Fruit fly (Drosophila melanogaster) whole organism, embryonic: ENCODE measurements around the gene CG10055.

Experiments
- BEAF-32 ChIP-seq: fragments of 200-800 bp; sonication (Bioruptor generic); optimal IDR thresholded peaks from 3 replicates; lab custom pipeline; 2017; ENCODE audit warnings: missing biosample characterization, missing genetic modification characterization, mild to moderate bottlenecking, moderate library complexity, missing genetic modification reagents
- BtbVII ChIP-seq: fragments of 200-800 bp; sonication (Bioruptor generic); optimal IDR thresholded peaks from 3 replicates; lab custom pipeline; 2017; ENCODE audit warnings: missing biosample characterization, mild to moderate bottlenecking, missing genetic modification characterization
- Bteb2 ChIP-seq: fragments of 200-800 bp; sonication (Bioruptor generic); optimal IDR thresholded peaks from 2 replicates; lab custom pipeline; 2016; ENCODE audit warnings: missing biosample characterization, missing genetic modification characterization
- CG10462 ChIP-seq: fragments of 200-800 bp; sonication (Bioruptor generic); optimal IDR thresholded peaks from 2 replicates; lab custom pipeline; 2016; ENCODE audit warnings: missing biosample characterization, missing genetic modification characterization
- CG12071 ChIP-seq: fragments of 200-800 bp; sonication (Bioruptor generic); optimal IDR thresholded peaks from 3 replicates; lab custom pipeline; 2018; ENCODE audit warnings: missing biosample characterization, mild to moderate bottlenecking, missing genetic modification characterization
- CG1529 ChIP-seq: fragments of 200-800 bp; sonication (Bioruptor generic); optimal IDR thresholded peaks from 3 replicates; lab custom pipeline; 2018; ENCODE audit warnings: missing biosample characterization, missing genetic modification characterization
- CG17568 ChIP-seq: fragments of 200-800 bp; sonication (Bioruptor generic); optimal IDR thresholded peaks from 2 replicates; lab custom pipeline; 2018; ENCODE audit warnings: missing biosample characterization, mild to moderate bottlenecking, missing genetic modification characterization, moderate library complexity
- CG2712 ChIP-seq: fragments of 200-800 bp; optimal IDR thresholded peaks from 3 replicates; lab custom pipeline; 2019; ENCODE audit warnings: missing biosample characterization, mild to moderate bottlenecking, missing genetic modification characterization, moderate library complexity
- CG42726 ChIP-seq: fragments of 200-800 bp; sonication (Bioruptor generic); IDR thresholded peaks from 2 replicates; pipeline ENCODE4 v1.3.6; 2022; ENCODE audit warnings: missing biosample characterization, missing genetic modification characterization; ENCODE audit not compliant: partially characterized antibody
- CG4854 ChIP-seq: fragments of 200-800 bp; sonication (Bioruptor generic); optimal IDR thresholded peaks from 2 replicates; lab custom pipeline; 2016; ENCODE audit warnings: missing biosample characterization, missing genetic modification characterization, inconsistent platforms
- CG5180 ChIP-seq: fragments of 200-800 bp; sonication (Bioruptor generic); optimal IDR thresholded peaks from 3 replicates; lab custom pipeline; 2017; ENCODE audit warnings: missing biosample characterization, missing genetic modification characterization, mild to moderate bottlenecking, moderate library complexity, missing genetic modification reagents
- CG5953 ChIP-seq: fragments of 200-800 bp; sonication (Bioruptor generic); IDR thresholded peaks from 2 replicates; pipeline ENCODE4 v1.3.6; 2022; ENCODE audit warnings: missing biosample characterization, missing genetic modification characterization
- CG6654 ChIP-seq: fragments of 200-800 bp; sonication (Bioruptor generic); optimal IDR thresholded peaks from 2 replicates; lab custom pipeline; 2017; ENCODE audit warnings: missing biosample characterization, mild to moderate bottlenecking, missing genetic modification characterization
- CG6683 ChIP-seq: fragments of 200-800 bp; sonication (Bioruptor generic); optimal IDR thresholded peaks from 2 replicates; lab custom pipeline; 2017; ENCODE audit warnings: missing biosample characterization, mild to moderate bottlenecking, missing genetic modification characterization, missing genetic modification reagents
- CG8281 ChIP-seq: fragments of 200-800 bp; sonication (Bioruptor generic); optimal IDR thresholded peaks from 2 replicates; lab custom pipeline; 2018; ENCODE audit warnings: missing biosample characterization, mild to moderate bottlenecking, missing genetic modification characterization, moderate library complexity
- Camta ChIP-seq: fragments of 200-800 bp; sonication (Bioruptor generic); optimal IDR thresholded peaks from 2 replicates; lab custom pipeline; 2016; ENCODE audit warnings: missing biosample characterization, missing genetic modification characterization
- Ets65A ChIP-seq: fragments of 200-800 bp; sonication (Bioruptor generic); peaks from one replicate; lab custom pipeline; 2016; ENCODE audit warnings: missing biosample characterization, missing genetic modification characterization
- Gug ChIP-seq: fragments of 200-800 bp; sonication (Bioruptor generic); IDR thresholded peaks from 4 replicates; pipeline ENCODE4 v1.3.6; 2022; ENCODE audit warnings: missing biosample characterization, missing genetic modification characterization
- HLH4C ChIP-seq: fragments of 200-800 bp; sonication (Bioruptor generic); IDR thresholded peaks from 3 replicates; pipeline ENCODE4 v1.3.6; 2022; ENCODE audit warnings: missing biosample characterization, missing genetic modification characterization; ENCODE audit not compliant: partially characterized antibody
- MESR4 ChIP-seq: fragments of 200-800 bp; sonication (Bioruptor generic); optimal IDR thresholded peaks from 2 replicates; lab custom pipeline; 2018; ENCODE audit warnings: missing biosample characterization, mild to moderate bottlenecking, missing genetic modification characterization, moderate library complexity
- Meics ChIP-seq: fragments of 200-800 bp; sonication (Bioruptor generic); optimal IDR thresholded peaks from 2 replicates; lab custom pipeline; 2017; ENCODE audit warnings: missing biosample characterization, mild to moderate bottlenecking, missing genetic modification characterization
- Mes4 ChIP-seq: fragments of 200-800 bp; sonication (Bioruptor generic); optimal IDR thresholded peaks from 2 replicates; lab custom pipeline; 2016; ENCODE audit warnings: missing biosample characterization, missing genetic modification characterization
- Oaz ChIP-seq: fragments of 200-800 bp; sonication (Bioruptor generic); IDR thresholded peaks from 2 replicates; pipeline ENCODE4 v1.3.6; 2022; ENCODE audit warnings: missing biosample characterization, missing genetic modification characterization
- PHDP ChIP-seq: fragments of 200-800 bp; sonication (Bioruptor generic); optimal IDR thresholded peaks from 3 replicates; lab custom pipeline; 2018; ENCODE audit warnings: missing biosample characterization, mild to moderate bottlenecking, missing genetic modification characterization, moderate library complexity
- Poxn ChIP-seq: fragments of 200-800 bp; sonication (Bioruptor generic); IDR thresholded peaks from 2 replicates; pipeline ENCODE4 v1.3.6; 2022; ENCODE audit warnings: missing biosample characterization, missing genetic modification characterization
- Sox100B ChIP-seq: fragments of 200-800 bp; sonication (Bioruptor generic); optimal IDR thresholded peaks from 3 replicates; lab custom pipeline; 2018; ENCODE audit warnings: missing biosample characterization, mild to moderate bottlenecking, missing genetic modification characterization
- Ssrp ChIP-seq: fragments of 200-800 bp; sonication (Bioruptor generic); optimal IDR thresholded peaks from 2 replicates; lab custom pipeline; 2018; ENCODE audit warnings: missing biosample characterization, mild to moderate bottlenecking, missing genetic modification characterization, moderate library complexity
- bsh ChIP-seq, 2 experiments: fragments of 200-800 bp; sonication (Bioruptor generic); optimal IDR thresholded peaks; 2 replicates each; lab custom pipeline; 2017 to 2018; ENCODE audit warnings: mild to moderate bottlenecking in 2 of 2, missing biosample characterization in 2 of 2, missing genetic modification characterization in 2 of 2, moderate library complexity in 1 of 2
- chinmo ChIP-seq: fragments of 200-800 bp; sonication (Bioruptor generic); IDR thresholded peaks from 4 replicates; pipeline ENCODE4 v1.3.6; 2022; ENCODE audit warnings: missing biosample characterization, missing genetic modification characterization; ENCODE audit not compliant: partially characterized antibody
- ci ChIP-seq: fragments of 200-800 bp; sonication (Bioruptor generic); IDR thresholded peaks from 3 replicates; pipeline ENCODE4 v1.3.6; 2022; ENCODE audit warnings: missing biosample characterization, missing genetic modification characterization
- crp ChIP-seq, 2 experiments: fragments of 200-800 bp; sonication (Bioruptor generic); optimal IDR thresholded peaks; 2 replicates in 1 of 2; 3 replicates in 1 of 2; lab custom pipeline; 2017; ENCODE audit warnings: missing biosample characterization in 2 of 2, missing genetic modification characterization in 2 of 2, mild to moderate bottlenecking in 1 of 2, moderate library complexity in 1 of 2
- en ChIP-seq: fragments of 200-800 bp; sonication (Bioruptor generic); optimal IDR thresholded peaks from 2 replicates; lab custom pipeline; 2016; ENCODE audit warnings: missing biosample characterization, missing genetic modification characterization
- fd102C ChIP-seq: fragments of 200-800 bp; sonication (Bioruptor generic); optimal IDR thresholded peaks from 2 replicates; lab custom pipeline; 2018; ENCODE audit warnings: missing biosample characterization, mild to moderate bottlenecking, missing genetic modification characterization, moderate library complexity
- fd64A ChIP-seq: fragments of 200-800 bp; sonication (Bioruptor generic); optimal IDR thresholded peaks from 3 replicates; lab custom pipeline; 2018; ENCODE audit warnings: missing biosample characterization, mild to moderate bottlenecking, missing genetic modification characterization
- gfzf ChIP-seq: fragments of 200-800 bp; sonication (Bioruptor generic); optimal IDR thresholded peaks from 2 replicates; lab custom pipeline; 2016; ENCODE audit warnings: missing biosample characterization, mild to moderate bottlenecking, missing genetic modification characterization, moderate library complexity
- ind ChIP-seq: fragments of 200-800 bp; sonication (Bioruptor generic); optimal IDR thresholded peaks from 3 replicates; lab custom pipeline; 2016; ENCODE audit warnings: missing biosample characterization, missing genetic modification characterization
- mld ChIP-seq: fragments of 200-800 bp; sonication (Bioruptor generic); IDR thresholded peaks from 3 replicates; pipeline ENCODE4 v1.3.6; 2022; ENCODE audit warnings: missing biosample characterization, missing genetic modification characterization; ENCODE audit not compliant: partially characterized antibody
- onecut ChIP-seq: fragments of 200-800 bp; sonication (Bioruptor generic); IDR thresholded peaks from 2 replicates; pipeline ENCODE4 v1.3.6; 2022; ENCODE audit warnings: missing biosample characterization, missing genetic modification characterization
- ranshi ChIP-seq: fragments of 200-800 bp; sonication (Bioruptor generic); IDR thresholded peaks from 2 replicates; pipeline ENCODE4 v1.3.6; 2022; ENCODE audit warnings: missing biosample characterization, missing genetic modification characterization
- run ChIP-seq: fragments of 200-800 bp; sonication (Bioruptor generic); optimal IDR thresholded peaks from 3 replicates; lab custom pipeline; 2018; ENCODE audit warnings: missing biosample characterization, mild to moderate bottlenecking, missing genetic modification characterization
- salm ChIP-seq: fragments of 200-800 bp; sonication (Bioruptor generic); optimal IDR thresholded peaks from 2 replicates; lab custom pipeline; 2018; ENCODE audit warnings: missing biosample characterization, mild to moderate bottlenecking, missing genetic modification characterization
- so ChIP-seq: fragments of 200-800 bp; sonication (Bioruptor generic); IDR thresholded peaks from 3 replicates; pipeline ENCODE4 v1.3.6; 2022; ENCODE audit warnings: missing biosample characterization, missing genetic modification characterization
- sqz ChIP-seq: fragments of 200-800 bp; sonication (Bioruptor generic); optimal IDR thresholded peaks from 3 replicates; lab custom pipeline; 2018; ENCODE audit warnings: missing biosample characterization, mild to moderate bottlenecking, missing genetic modification characterization
- stwl ChIP-seq: fragments of 200-800 bp; sonication (Bioruptor generic); optimal IDR thresholded peaks from 3 replicates; lab custom pipeline; 2018; ENCODE audit warnings: missing biosample characterization, mild to moderate bottlenecking, missing genetic modification characterization, moderate library complexity
- tll ChIP-seq, 2 experiments: fragments of 200-800 bp in 1 of 2; fragments of >200 bp in 1 of 2; sonication (Bioruptor generic) in 1 of 2; optimal IDR thresholded peaks; 2 replicates each; lab custom pipeline; 2017 to 2019; ENCODE audit warnings: missing biosample characterization in 2 of 2, missing genetic modification characterization in 2 of 2, mild to moderate bottlenecking in 1 of 2, moderate library complexity in 1 of 2

CG10055 gene

DNA sequence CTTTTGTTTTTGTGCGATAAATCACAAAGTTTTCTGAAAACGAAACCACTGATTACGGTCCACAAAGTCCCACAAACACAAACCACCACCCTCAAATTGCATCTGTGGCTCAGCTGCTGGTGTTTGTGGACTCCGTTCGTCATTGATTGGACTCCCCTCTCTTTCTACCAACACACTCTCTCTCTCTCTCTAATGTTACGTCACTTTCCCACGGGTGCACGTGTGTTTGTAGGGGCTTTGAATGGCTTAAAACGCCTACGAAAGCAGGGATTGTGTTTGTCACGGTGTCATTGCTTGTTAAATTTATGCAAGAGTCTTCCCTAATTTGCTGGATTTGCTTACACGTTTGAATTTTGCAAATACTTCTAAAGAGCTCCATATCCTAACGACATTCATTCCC is 1.5 kb upstream of the CG10055 start (continued):
- TF ChIP-seq tll (GFP tag; optimal IDR thresholded peaks at IDR 0.05; lab: Kevin White, UChicago), result no peak
- peak; percentile 3 for TF ChIP-seq BtbVII (GFP tag; lab: Kevin White, UChicago)
- TF ChIP-seq Poxn (GFP tag; lab: Robert Waterston, UW), result no peak
- peak; percentile 88 for TF ChIP-seq onecut (GFP tag; lab: Robert Waterston, UW)
- TF ChIP-seq gfzf (GFP tag; lab: Kevin White, UChicago), result no peak
- peak; percentile 34 for TF ChIP-seq stwl (tag; lab: Kevin White, UChicago)
- TF ChIP-seq, all 482 proteins: peak for 12

DNA sequence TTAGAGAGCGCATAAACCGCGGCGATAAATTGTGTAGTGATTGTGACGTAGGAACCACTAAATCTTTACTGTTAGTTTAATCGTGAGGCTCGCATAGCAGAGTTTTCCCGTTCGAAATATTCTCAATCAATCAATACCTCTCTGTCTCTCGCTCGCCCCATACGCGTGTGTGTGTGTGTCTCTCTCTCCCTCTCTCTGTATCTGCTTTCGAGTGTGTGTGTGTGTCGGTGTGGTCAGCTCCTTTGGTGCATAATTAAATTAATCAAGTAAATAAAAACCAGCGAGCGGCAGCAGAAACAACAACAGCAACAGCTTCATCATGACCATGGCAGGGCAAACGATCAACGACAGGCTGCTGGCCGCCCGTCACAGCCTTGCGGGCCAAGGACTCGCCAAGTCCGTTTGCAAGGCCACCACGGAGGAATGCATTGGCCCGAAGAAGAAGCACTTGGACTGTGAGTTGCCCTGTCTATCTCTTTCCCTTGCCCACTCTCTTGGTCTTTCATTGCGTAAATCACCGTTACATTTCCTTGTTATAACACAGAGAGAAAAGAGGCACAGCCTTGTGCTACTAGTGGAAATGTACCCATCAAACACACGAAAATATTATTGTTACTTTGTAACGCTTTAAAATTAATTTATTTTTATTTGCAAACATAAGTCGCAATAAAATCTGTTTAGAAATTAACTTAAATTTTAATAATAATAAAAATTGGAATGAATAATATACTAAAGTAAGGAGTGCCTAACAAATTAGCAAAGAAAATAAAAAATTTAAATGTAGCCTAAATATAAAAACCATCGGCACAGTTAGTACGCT is 830 bp upstream of the CG10055 start:
- TF ChIP-seq so (no peak), crp (GFP tag; optimal IDR thresholded peaks at IDR 0.05; lab: Kevin White, UChicago) (no peak), onecut (GFP tag; lab: Robert Waterston, UW) (peak; percentile 89), Ssrp (tag; lab: Kevin White, UChicago) (peak; percentile 37), CG2712 (tag; lab: Kevin White, UChicago) (peak; percentile 54), mld (GFP tag; lab: Robert Waterston, UW) (no peak), ranshi (0 out of 2 replicates have a peak, but pooled peaks have one; percentile 13), salm (tag; lab: Kevin White, UChicago) (no peak), en (GFP tag; lab: Kevin White, UChicago) (no peak), Gug (GFP tag; lab: Robert Waterston, UW) (no peak), CG4854 (GFP tag; lab: Kevin White, UChicago) (no peak), HLH4C (0 out of 3 replicates have a peak, but pooled peaks have one; percentile 35), Sox100B (GFP tag; lab: Kevin White, UChicago) (no peak), CG10462 (peak; percentile 23), Bteb2 (no peak), MESR4 (GFP tag; lab: Kevin White, UChicago) (peak; percentile 81), Oaz (GFP tag; lab: Robert Waterston, UW) (no peak), Meics (GFP tag; lab: Kevin White, UChicago) (peak; percentile 9), PHDP (tag; lab: Kevin White, UChicago) (no peak), BEAF-32 (GFP tag; lab: Kevin White, UChicago) (peak; percentile 30), ind (GFP tag; lab: Kevin White, UChicago) (peak; percentile 22), ci (no peak), Camta (GFP tag; lab: Kevin White, UChicago) (no peak), CG5953 (GFP tag; lab: Robert Waterston, UW) (no peak), chinmo (GFP tag; lab: Robert Waterston, UW) (0 out of 4 replicates have a peak, but pooled peaks have one; percentile 52), CG12071 (GFP tag; lab: Kevin White, UChicago) (no peak), fd64A (GFP tag; lab: Kevin White, UChicago) (no peak), CG1529 (GFP tag; lab: Kevin White, UChicago) (no peak), CG42726 (no peak), fd102C (GFP tag; lab: Kevin White, UChicago) (no peak), CG5180 (GFP tag; lab: Kevin White, UChicago) (no peak), run (tag; lab: Kevin White, UChicago) (no peak), CG6654 (GFP tag; lab: Kevin White, UChicago) (no peak), CG6683 (GFP tag; lab: Kevin White, UChicago) (no peak), CG17568 (GFP tag; lab: Kevin White, UChicago) (no peak), sqz (GFP tag; lab: Kevin White, UChicago) (no peak), Ets65A (GFP tag; lab: Kevin White, UChicago) (peak; percentile 61), Mes4 (GFP tag; lab: Kevin White, UChicago) (no peak), CG8281 (tag; lab: Kevin White, UChicago) (peak; percentile 96), bsh (GFP tag; optimal IDR thresholded peaks at IDR 0.05; lab: Kevin White, UChicago) (no peak)
